Worm (Caenorhabditis elegans) whole organism, L3 larva: ENCODE measurements around the gene T15H9.4.

Experiments used
- ZK546.5 ChIP-seq: sonication (generic microtip); optimal IDR thresholded peaks from 2 replicates; lab custom pipeline; 2017; ENCODE audit warnings: missing biosample characterization, missing genetic modification characterization
- aly-2 ChIP-seq: fragments of 150-350 bp; optimal IDR thresholded peaks from 2 replicates; lab custom pipeline; 2014; ENCODE audit warnings: missing biosample characterization, missing genetic modification characterization
- ama-1 ChIP-seq: fragments of 150-350 bp; optimal IDR thresholded peaks from 2 replicates; lab custom pipeline; 2018
- ceh-28 ChIP-seq: fragments of 150-350 bp; optimal IDR thresholded peaks from 2 replicates; lab custom pipeline; 2014; ENCODE audit warnings: missing biosample characterization, missing genetic modification reagents, missing genetic modification characterization
- ceh-82 ChIP-seq: fragments of 150-350 bp; optimal IDR thresholded peaks from 2 replicates; lab custom pipeline; 2014; ENCODE audit warnings: missing biosample characterization, missing genetic modification characterization
- ceh-9 ChIP-seq: sonication (generic microtip); optimal IDR thresholded peaks from 2 replicates; lab custom pipeline; 2018; ENCODE audit warnings: missing biosample characterization, missing genetic modification characterization
- daf-12 ChIP-seq: fragments of 150-350 bp; optimal IDR thresholded peaks from 2 replicates; lab custom pipeline; 2014; ENCODE audit warnings: missing biosample characterization, missing genetic modification reagents, missing genetic modification characterization
- egl-27 ChIP-seq: sonication (generic microtip); optimal IDR thresholded peaks from 4 replicates; lab custom pipeline; 2017; ENCODE audit warnings: missing biosample characterization, missing genetic modification reagents, missing genetic modification characterization
- egl-5 ChIP-seq: fragments of 150-350 bp; optimal IDR thresholded peaks from 2 replicates; lab custom pipeline; 2017; ENCODE audit warnings: missing biosample characterization, missing genetic modification reagents, missing genetic modification characterization, inconsistent platforms
- elt-1 ChIP-seq: fragments of 150-350 bp; optimal IDR thresholded peaks from 2 replicates; lab custom pipeline; 2014; ENCODE audit warnings: missing biosample characterization, missing genetic modification characterization
- elt-2 ChIP-seq: sonication (generic microtip); optimal IDR thresholded peaks from 2 replicates; lab custom pipeline; 2016; ENCODE audit warnings: missing genetic modification reagents, mild to moderate bottlenecking, missing genetic modification characterization, missing compliant biosample characterization
- fkh-10 ChIP-seq: sonication (generic microtip); optimal IDR thresholded peaks from 2 replicates; lab custom pipeline; 2017; ENCODE audit warnings: missing biosample characterization, missing genetic modification reagents, missing genetic modification characterization
- fkh-2 ChIP-seq: fragments of 150-350 bp; optimal IDR thresholded peaks from 2 replicates; lab custom pipeline; 2014; ENCODE audit warnings: missing biosample characterization, missing genetic modification reagents, missing genetic modification characterization
- fos-1 ChIP-seq: fragments of 150-350 bp; optimal IDR thresholded peaks from 2 replicates; lab custom pipeline; 2014; ENCODE audit warnings: missing biosample characterization, missing genetic modification characterization
- lin-15B ChIP-seq: fragments of 150-350 bp; optimal IDR thresholded peaks from 2 replicates; lab custom pipeline; 2014; ENCODE audit warnings: missing biosample characterization, missing genetic modification characterization
- lsy-12 ChIP-seq: sonication (generic microtip); optimal IDR thresholded peaks from 2 replicates; lab custom pipeline; 2016; ENCODE audit warnings: mild to moderate bottlenecking, missing genetic modification characterization, missing compliant biosample characterization
- mdl-1 ChIP-seq: fragments of 150-350 bp; optimal IDR thresholded peaks from 2 replicates; lab custom pipeline; 2014; ENCODE audit warnings: missing biosample characterization, missing genetic modification characterization
- mml-1 ChIP-seq: fragments of 150-350 bp; sonication (generic microtip); optimal IDR thresholded peaks from 3 replicates; lab custom pipeline; 2014; ENCODE audit warnings: missing biosample characterization, missing genetic modification characterization
- nfya-1 ChIP-seq: sonication (generic microtip); optimal IDR thresholded peaks from 2 replicates; lab custom pipeline; 2017; ENCODE audit warnings: missing genetic modification characterization, mild to moderate bottlenecking, missing compliant biosample characterization, antibody characterized with exemption, moderate library complexity; ENCODE audit not compliant: insufficient read depth
- nhr-12 ChIP-seq: fragments of 150-350 bp; optimal IDR thresholded peaks from 2 replicates; lab custom pipeline; 2014; ENCODE audit warnings: missing biosample characterization, missing genetic modification characterization
- nhr-23 ChIP-seq: fragments of 150-350 bp; optimal IDR thresholded peaks from 2 replicates; lab custom pipeline; 2014; ENCODE audit warnings: missing biosample characterization, missing genetic modification reagents, missing genetic modification characterization
- nhr-25 ChIP-seq: sonication (generic microtip); optimal IDR thresholded peaks from 2 replicates; lab custom pipeline; 2017; ENCODE audit warnings: missing biosample characterization, missing genetic modification characterization
- nhr-28 ChIP-seq: fragments of 150-350 bp; optimal IDR thresholded peaks from 2 replicates; lab custom pipeline; 2014; ENCODE audit warnings: missing biosample characterization, missing genetic modification characterization
- nhr-43 ChIP-seq: sonication (generic microtip); optimal IDR thresholded peaks from 2 replicates; lab custom pipeline; 2016; ENCODE audit warnings: mild to moderate bottlenecking, missing genetic modification characterization, missing compliant biosample characterization; ENCODE audit not compliant: poor library complexity, severe bottlenecking
- nhr-76 ChIP-seq: fragments of 150-350 bp; sonication (generic microtip); optimal IDR thresholded peaks from 5 replicates; lab custom pipeline; 2014; ENCODE audit warnings: missing biosample characterization, missing genetic modification characterization
- nhr-77 ChIP-seq: fragments of 150-350 bp; optimal IDR thresholded peaks from 2 replicates; lab custom pipeline; 2014; ENCODE audit warnings: missing biosample characterization, missing genetic modification characterization
- pha-4 ChIP-seq: fragments of 150-350 bp; optimal IDR thresholded peaks from 2 replicates; lab custom pipeline; 2014; ENCODE audit warnings: missing biosample characterization, missing genetic modification reagents, missing genetic modification characterization
- pqm-1 ChIP-seq: fragments of 150-350 bp; optimal IDR thresholded peaks from 2 replicates; lab custom pipeline; 2017; ENCODE audit warnings: missing biosample characterization, missing genetic modification characterization, inconsistent platforms
- sea-2 ChIP-seq: fragments of 150-350 bp; sonication (generic microtip); optimal IDR thresholded peaks from 4 replicates; lab custom pipeline; 2014; ENCODE audit warnings: missing biosample characterization, missing genetic modification reagents, missing genetic modification characterization
- skn-1 ChIP-seq: fragments of 150-350 bp; optimal IDR thresholded peaks from 2 replicates; lab custom pipeline; 2014; ENCODE audit warnings: missing biosample characterization, missing genetic modification characterization
- snpc-4 ChIP-seq: fragments of 150-350 bp; optimal IDR thresholded peaks from 2 replicates; lab custom pipeline; 2014; ENCODE audit warnings: missing biosample characterization, missing genetic modification characterization
- tbx-2 ChIP-seq: sonication (generic microtip); optimal IDR thresholded peaks from 2 replicates; lab custom pipeline; 2016; ENCODE audit warnings: mild to moderate bottlenecking, missing genetic modification characterization, missing compliant biosample characterization
- zag-1 ChIP-seq: fragments of 150-350 bp; optimal IDR thresholded peaks from 2 replicates; lab custom pipeline; 2014; ENCODE audit warnings: missing biosample characterization, missing genetic modification characterization
- ztf-4 ChIP-seq: fragments of 150-350 bp; optimal IDR thresholded peaks from 2 replicates; lab custom pipeline; 2014; ENCODE audit warnings: missing biosample characterization, missing genetic modification characterization

T15H9.4 gene

ce11 chrII:9653679-9654078 lies 42.0 kb downstream of the T15H9.4 start, which contains the start of gene ZK1307.2:
TSS of gene ZK1307.2 (minus strand) at chrII:9653952.
- no peak for TF ChIP-seq egl-27 (tag; lab: Kevin White, UChicago)
- no peak for TF ChIP-seq ama-1 (lab: Kevin White, UChicago)
- no peak for TF ChIP-seq mdl-1
- no peak for TF ChIP-seq pqm-1 (tag; lab: Kevin White, UChicago)
- no peak for TF ChIP-seq ztf-4 (tag; lab: Kevin White, UChicago)

- peak; percentile 17 for TF ChIP-seq elt-2 (tag; lab: Kevin White, UChicago)
- TF ChIP-seq pqm-1 (tag; lab: Kevin White, UChicago): peak; percentile 13
- no peak for TF ChIP-seq mml-1 (tag; lab: Kevin White, UChicago)
These were observed 44.0 kb downstream of the T15H9.4 start, which contains the start of gene ZK1307.1 for ce11 chrII:9655530-9656139. TSS of gene ZK1307.1 (minus strand) at chrII:9655580.

ce11 chrII:9656210-9656755 lies 44.6 kb downstream of the T15H9.4 start, which contains the start of gene gstk-1:
TSS of gene gstk-1 (plus strand) at chrII:9656705.
- TF ChIP-seq aly-2 (tag; lab: Kevin White, UChicago): no peak
- peak; percentile 11 for TF ChIP-seq lsy-12 (tag; lab: Kevin White, UChicago)
- TF ChIP-seq pqm-1 (tag; lab: Kevin White, UChicago): peak; percentile 74
- TF ChIP-seq elt-2 (tag; lab: Kevin White, UChicago): peak; percentile 87
- no peak for TF ChIP-seq egl-5
- peak; percentile 41 for TF ChIP-seq nhr-43 (tag; lab: Kevin White, UChicago)
- TF ChIP-seq skn-1 (tag; lab: Kevin White, UChicago): no peak
- TF ChIP-seq nhr-23 (tag; lab: Kevin White, UChicago): peak; percentile 44
- peak; percentile 47 for TF ChIP-seq pha-4 (tag; lab: Kevin White, UChicago)
- no peak for TF ChIP-seq mml-1 (tag; lab: Kevin White, UChicago)

- TF ChIP-seq nhr-28 (no peak), ama-1 (lab: Kevin White, UChicago) (no peak), ceh-28 (tag; lab: Kevin White, UChicago) (no peak), fkh-10 (no peak), elt-2 (tag; lab: Kevin White, UChicago) (peak; percentile 66), daf-12 (tag; lab: Kevin White, UChicago) (no peak), tbx-2 (no peak), pqm-1 (tag; lab: Kevin White, UChicago) (peak; percentile 42), snpc-4 (tag; lab: Kevin White, UChicago) (no peak), ztf-4 (tag; lab: Kevin White, UChicago) (no peak), nfya-1 (no peak), pha-4 (tag; lab: Kevin White, UChicago) (no peak), ceh-9 (no peak), lin-15B (tag; lab: Kevin White, UChicago) (no peak), skn-1 (tag; lab: Kevin White, UChicago) (no peak), elt-1 (tag; lab: Kevin White, UChicago) (no peak)
These were observed 47.2 kb downstream of the T15H9.4 start, which contains the start of gene ZK1320.2 for ce11 chrII:9658915-9659314. TSS of gene ZK1320.2 (minus strand) at chrII:9659002.

ce11 chrII:9660379-9660778 lies 48.7 kb downstream of the T15H9.4 start, which contains the start of gene ZK1320.3:
TSS of gene ZK1320.3 (minus strand) at chrII:9660419.
- peak; percentile 18 for TF ChIP-seq pqm-1 (tag; lab: Kevin White, UChicago)
- TF ChIP-seq nhr-76: no peak
- peak; percentile 67 for TF ChIP-seq elt-2 (tag; lab: Kevin White, UChicago)

- no peak for TF ChIP-seq fkh-10
These were observed 50.5 kb downstream of the T15H9.4 start for ce11 chrII:9662160-9662559.

ce11 chrII:9662797-9663196 lies 51.1 kb downstream of the T15H9.4 start, which contains the start of gene cyp-13A10:
TSS of gene cyp-13A10 (minus strand) at chrII:9662884.
- TF ChIP-seq nhr-77 (tag; lab: Kevin White, UChicago) (no peak), nhr-76 (no peak), fos-1 (tag; lab: Kevin White, UChicago) (no peak), nhr-12 (tag; lab: Kevin White, UChicago) (no peak), lsy-12 (tag; lab: Kevin White, UChicago) (no peak), ztf-4 (tag; lab: Kevin White, UChicago) (no peak), sea-2 (no peak), ceh-82 (tag; lab: Kevin White, UChicago) (no peak), nhr-43 (tag; lab: Kevin White, UChicago) (no peak), fkh-2 (tag; lab: Kevin White, UChicago) (no peak), zag-1 (tag; lab: Kevin White, UChicago) (no peak), ceh-28 (tag; lab: Kevin White, UChicago) (no peak), daf-12 (tag; lab: Kevin White, UChicago) (no peak), nhr-25 (no peak), mdl-1 (no peak), pha-4 (tag; lab: Kevin White, UChicago) (no peak), ZK546.5 (no peak), skn-1 (tag; lab: Kevin White, UChicago) (no peak)
- TF ChIP-seq, all 47 proteins: peak for 0
